Fruit fly (Drosophila melanogaster): Measurements from ENCODE around the gene CG31021.
A peak's percentile ranks its signal among the peaks of the same experiment; 100 is the strongest.

Gene CG31021

dm6 chr3R:30601440-30602256 is at the start of gene CG31021, which contains the start of gene CG2246 (continued):
- no peak for TF ChIP-seq Ets96B (tag; optimal IDR thresholded peaks at IDR 0.05)
- TF ChIP-seq CG1621 (tag; optimal IDR thresholded peaks at IDR 0.05): no peak
- TF ChIP-seq Hr38 (GFP tag; optimal IDR thresholded peaks at IDR 0.05): no peak
- peak; percentile 88 for TF ChIP-seq fkh (GFP tag; optimal IDR thresholded peaks at IDR 0.05)
- no peak for TF ChIP-seq vri (GFP tag; optimal IDR thresholded peaks at IDR 0.05)
- TF ChIP-seq CG8632 (GFP tag; optimal IDR thresholded peaks at IDR 0.05): no peak
- TF ChIP-seq OdsH (GFP tag; optimal IDR thresholded peaks at IDR 0.05): peak; percentile 34
- peak; percentile 29 for TF ChIP-seq Hr4 (GFP tag; optimal IDR thresholded peaks at IDR 0.05)
- TF ChIP-seq CG34406 (GFP tag; optimal IDR thresholded peaks at IDR 0.05): no peak
- TF ChIP-seq CG11762 (GFP tag; optimal IDR thresholded peaks at IDR 0.05; ENCODE audit: insufficient read depth): no peak

dm6 chr3R:30552548-30552947 is 49.5 kb upstream of the CG31021 start:
- TF ChIP-seq dac (GFP tag; optimal IDR thresholded peaks at IDR 0.05): no peak
- no peak for TF ChIP-seq Hr39 (GFP tag; optimal IDR thresholded peaks at IDR 0.05)
- no peak for TF ChIP-seq fkh (GFP tag; optimal IDR thresholded peaks at IDR 0.05)
- TF ChIP-seq Eip78C (GFP tag): no peak
- TF ChIP-seq CG1621 (tag; optimal IDR thresholded peaks at IDR 0.05): no peak
- TF ChIP-seq CG6854 (GFP tag; optimal IDR thresholded peaks at IDR 0.05): no peak
- TF ChIP-seq CG10669 (GFP tag; optimal IDR thresholded peaks at IDR 0.05): no peak
- TF ChIP-seq esn (GFP tag; optimal IDR thresholded peaks at IDR 0.05): no peak
- no peak for TF ChIP-seq CG11902 (GFP tag; optimal IDR thresholded peaks at IDR 0.05)
- no peak for TF ChIP-seq CG32006 (GFP tag; optimal IDR thresholded peaks at IDR 0.05)
- TF ChIP-seq dsx (GFP tag; optimal IDR thresholded peaks at IDR 0.05; ENCODE audit: poor library complexity, severe bottlenecking): no peak
- TF ChIP-seq CG7368 (GFP tag; optimal IDR thresholded peaks at IDR 0.05): no peak
- TF ChIP-seq Hr4 (GFP tag; optimal IDR thresholded peaks at IDR 0.05): no peak
- TF ChIP-seq net (GFP tag; optimal IDR thresholded peaks at IDR 0.05): no peak
- no peak for TF ChIP-seq CG6163 (GFP tag; IDR thresholded peaks at IDR 0.05)
- no peak for TF ChIP-seq Lpt (GFP tag; optimal IDR thresholded peaks at IDR 0.05)
- no peak for TF ChIP-seq Eip93F (GFP tag; optimal IDR thresholded peaks at IDR 0.05)
- TF ChIP-seq CG8632 (GFP tag; optimal IDR thresholded peaks at IDR 0.05): no peak
- no peak for TF ChIP-seq Gug (GFP tag; IDR thresholded peaks at IDR 0.05)
- no peak for TF ChIP-seq salr (GFP tag; optimal IDR thresholded peaks at IDR 0.05)

- no peak for TF ChIP-seq CG10669 (GFP tag; optimal IDR thresholded peaks at IDR 0.05)
- no peak for TF ChIP-seq Hr4 (GFP tag; optimal IDR thresholded peaks at IDR 0.05)
- TF ChIP-seq Lpt (GFP tag; optimal IDR thresholded peaks at IDR 0.05): no peak
- TF ChIP-seq CG11294 (GFP tag; IDR thresholded peaks at IDR 0.05): no peak
- no peak for TF ChIP-seq acj6 (GFP tag; optimal IDR thresholded peaks at IDR 0.05)
- no peak for TF ChIP-seq Ets96B (tag; optimal IDR thresholded peaks at IDR 0.05)
- no peak for TF ChIP-seq CG6854 (GFP tag; optimal IDR thresholded peaks at IDR 0.05)
- no peak for TF ChIP-seq Sox14 (GFP tag; optimal IDR thresholded peaks at IDR 0.05)
- no peak for TF ChIP-seq CG10631 (GFP tag; optimal IDR thresholded peaks at IDR 0.05)
Observed at dm6 chr3R:30560070-30560469, 41.9 kb upstream of the CG31021 start, which contains the start of gene CG34155. CG34155 (minus strand) TSS chr3R:30560199.

- no peak for TF ChIP-seq dsx (GFP tag; optimal IDR thresholded peaks at IDR 0.05; ENCODE audit: poor library complexity, severe bottlenecking)
- no peak for TF ChIP-seq Blimp-1 (GFP tag; optimal IDR thresholded peaks at IDR 0.05)
- no peak for TF ChIP-seq CG9139 (GFP tag; optimal IDR thresholded peaks at IDR 0.05)
- no peak for TF ChIP-seq CG11762 (GFP tag; optimal IDR thresholded peaks at IDR 0.05; ENCODE audit: insufficient read depth)
- TF ChIP-seq CG15336 (GFP tag; IDR thresholded peaks at IDR 0.05): no peak
- no peak for TF ChIP-seq Gug (GFP tag; IDR thresholded peaks at IDR 0.05)
- TF ChIP-seq net (GFP tag; optimal IDR thresholded peaks at IDR 0.05): no peak
- no peak for TF ChIP-seq Smox (GFP tag; optimal IDR thresholded peaks at IDR 0.05)
- TF ChIP-seq vri (GFP tag; optimal IDR thresholded peaks at IDR 0.05): no peak
- TF ChIP-seq ss (GFP tag; optimal IDR thresholded peaks at IDR 0.05): no peak
- TF ChIP-seq Ets96B (tag; optimal IDR thresholded peaks at IDR 0.05): no peak
Observed at dm6 chr3R:30561207-30561606, 40.8 kb upstream of the CG31021 start.

Measured in whole organism, prepupa.